Worm (Caenorhabditis elegans) whole organism, midembryonic: ENCODE results near the gene rpl-23.

ENCODE experiments used
- T22C8.4 ChIP-seq: fragments of 200-800 bp; sonication (Bioruptor generic); IDR thresholded peaks from 2 replicates; pipeline ENCODE4 v1.3.6; 2022; ENCODE audit warnings: missing genetic modification characterization, missing compliant biosample characterization
- cog-1 ChIP-seq: sonication (generic microtip); optimal IDR thresholded peaks from 2 replicates; lab custom pipeline; 2016; ENCODE audit warnings: missing genetic modification characterization, missing compliant biosample characterization
- flt-1 ChIP-seq: fragments of 200-800 bp; sonication (Bioruptor generic); IDR thresholded peaks from 2 replicates; pipeline ENCODE4 v1.3.6; 2022; ENCODE audit warnings: missing genetic modification characterization, missing compliant biosample characterization
- klf-2 ChIP-seq: fragments of 200-800 bp; sonication (Bioruptor generic); conservative IDR thresholded peaks from 2 replicates; pipeline ENCODE4 v1.3.6; 2022; ENCODE audit warnings: missing genetic modification reagents, missing genetic modification characterization, missing compliant biosample characterization
- med-1 ChIP-seq: sonication (generic microtip); optimal IDR thresholded peaks from 2 replicates; lab custom pipeline; 2017; ENCODE audit warnings: missing genetic modification characterization, mild to moderate bottlenecking, missing compliant biosample characterization, antibody characterized with exemption, missing genetic modification reagents; ENCODE audit not compliant: insufficient read depth
- ref-1 ChIP-seq: fragments of 200-800 bp; sonication (Bioruptor generic); conservative IDR thresholded peaks from 2 replicates; pipeline ENCODE4 v1.3.6; 2022; ENCODE audit warnings: missing genetic modification reagents, missing genetic modification characterization, missing compliant biosample characterization
- tab-1 ChIP-seq: fragments of 200-800 bp; sonication (Bioruptor generic); IDR thresholded peaks from 2 replicates; pipeline ENCODE4 v1.3.6; 2022; ENCODE audit warnings: missing genetic modification characterization, missing compliant biosample characterization
- ztf-23 ChIP-seq: fragments of 200-800 bp; sonication (Bioruptor generic); IDR thresholded peaks from 2 replicates; pipeline ENCODE4 v1.3.6; 2022; ENCODE audit warnings: missing genetic modification reagents, missing genetic modification characterization, missing compliant biosample characterization
- ztf-29 ChIP-seq: fragments of 200-800 bp; sonication (Bioruptor generic); IDR thresholded peaks from 2 replicates; pipeline ENCODE4 v1.3.6; 2022; ENCODE audit warnings: missing genetic modification reagents, missing genetic modification characterization, missing compliant biosample characterization

rpl-23 gene

DNA sequence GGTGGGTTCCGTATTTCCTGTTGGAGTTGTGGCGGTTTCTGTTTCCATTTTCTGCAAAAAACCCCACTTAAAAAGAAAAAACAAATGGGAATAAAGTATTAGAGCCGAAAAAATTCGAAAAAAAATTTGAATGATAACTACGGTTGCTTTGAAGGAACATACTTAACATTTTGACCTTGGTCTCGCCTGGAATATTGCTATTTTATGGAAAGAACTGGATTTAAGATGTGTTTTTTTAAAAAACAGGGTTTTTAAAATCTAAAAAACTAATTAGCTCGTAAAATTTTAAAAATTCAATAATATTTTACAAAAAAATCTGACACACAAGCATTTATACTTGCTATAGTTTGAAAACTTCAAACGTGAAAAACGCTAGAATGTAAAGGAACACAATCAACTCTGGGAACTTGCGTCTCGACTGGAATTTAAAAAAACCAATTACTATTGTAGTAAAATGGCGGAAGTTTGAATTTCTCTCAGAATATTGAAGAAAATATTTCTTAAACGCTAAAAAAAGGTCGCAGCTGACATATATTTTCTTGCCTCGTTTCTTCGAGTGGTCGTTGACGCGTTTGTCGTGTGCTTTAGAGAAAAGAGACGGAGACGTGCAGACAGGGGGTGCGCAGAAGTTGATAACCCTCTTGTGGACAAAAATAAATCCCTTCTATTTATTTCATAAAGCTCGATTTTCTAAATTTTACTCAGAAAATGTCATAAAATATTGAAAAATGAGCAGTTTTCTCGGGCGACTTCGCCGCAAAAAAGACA lies 7.8 kb downstream of the rpl-23 start, which contains the start of the genes lgg-3 and rgs-5:
Gene lgg-3, minus strand, starts transcription at position 51 of the 768 bp plus-strand sequence.
Gene rgs-5, plus strand, starts transcription at position 593 of the 768 bp plus-strand sequence.
- TF ChIP-seq tab-1 (no peak), ztf-29 (no peak), T22C8.4 (no peak), ref-1 (no peak), cog-1 (tag; lab: Kevin White, UChicago) (no peak), klf-2 (no peak), ztf-23 (GFP tag; lab: Robert Waterston, UW) (no peak), med-1 (GFP tag; lab: Kevin White, UChicago) (no peak), flt-1 (GFP tag; lab: Robert Waterston, UW) (no peak)

DNA sequence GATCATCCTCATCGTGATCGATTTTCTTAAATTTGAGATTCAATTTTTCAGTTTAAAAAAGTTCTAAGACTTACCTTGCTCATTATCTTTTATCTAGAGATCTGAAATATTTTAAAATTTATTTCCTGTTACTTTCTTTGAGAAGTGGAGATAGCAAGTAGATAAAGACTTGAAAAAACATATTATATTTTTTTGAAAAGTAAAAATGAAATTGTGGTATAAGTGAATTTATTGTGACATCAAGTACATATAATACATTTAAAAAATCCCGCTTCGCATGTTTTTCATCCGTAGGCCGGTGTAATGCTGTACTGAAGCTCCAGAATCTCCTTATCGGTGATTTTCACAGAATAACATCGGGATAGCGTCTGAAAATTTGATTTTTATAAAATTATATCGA lies 8.7 kb downstream of the rpl-23 start, which contains the start of gene B0336.7:
Gene B0336.7, minus strand, starts transcription at position 101 of the 400 bp plus-strand sequence.
- TF ChIP-seq flt-1 (GFP tag; lab: Robert Waterston, UW) (no peak), T22C8.4 (no peak), ztf-23 (GFP tag; lab: Robert Waterston, UW) (no peak), tab-1 (no peak), med-1 (GFP tag; lab: Kevin White, UChicago) (no peak), cog-1 (tag; lab: Kevin White, UChicago) (no peak), ztf-29 (no peak), klf-2 (no peak), ref-1 (no peak)

DNA sequence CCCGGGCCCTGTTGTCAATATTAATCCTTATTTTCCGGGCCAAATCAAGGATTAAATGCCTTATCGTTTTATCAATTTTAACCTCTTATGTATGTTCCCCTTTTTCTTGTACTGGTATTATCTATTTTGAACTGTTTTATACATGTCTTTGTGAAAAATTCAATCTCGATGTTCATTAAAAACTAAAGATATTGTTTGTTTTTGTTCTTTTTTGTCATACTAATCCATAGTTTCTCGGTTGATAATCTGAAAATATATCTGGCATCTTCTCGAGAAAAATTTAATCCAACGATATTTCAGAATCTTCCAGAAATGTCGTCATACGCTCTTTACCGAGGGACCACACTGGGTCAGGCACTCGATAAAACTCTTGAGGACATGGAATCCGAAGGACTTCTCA lies 12.2 kb downstream of the rpl-23 start, which contains the start of gene B0336.13:
Gene B0336.13, plus strand, starts transcription at position 301 of the 400 bp plus-strand sequence.
- TF ChIP-seq cog-1 (tag; lab: Kevin White, UChicago): no peak

DNA sequence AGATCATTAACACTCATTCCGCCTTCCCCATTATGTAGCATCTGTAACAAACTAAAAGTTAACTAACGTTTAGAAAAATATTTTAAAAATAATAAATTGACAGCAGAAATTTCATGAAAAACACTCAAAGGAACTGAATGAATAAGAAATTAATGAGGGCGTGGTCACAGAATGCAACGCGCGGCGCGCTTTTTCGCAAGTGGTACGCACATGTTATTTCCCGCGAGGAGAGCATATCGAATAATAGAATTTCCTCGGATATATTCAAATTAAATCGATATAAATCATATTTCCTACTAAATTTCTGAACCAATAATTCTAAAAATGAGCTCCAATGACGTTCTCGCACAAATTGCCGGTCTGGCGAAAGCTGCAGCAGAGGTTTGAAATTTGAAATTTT lies 13.2 kb downstream of the rpl-23 start, which contains the start of the genes abi-1 and arle-14:
Gene abi-1, minus strand, starts transcription at position 51 of the 400 bp plus-strand sequence.
Gene arle-14, plus strand, starts transcription at position 217 of the 400 bp plus-strand sequence.
- no peak for TF ChIP-seq tab-1
- TF ChIP-seq klf-2: no peak
- TF ChIP-seq ref-1: no peak
- no peak for TF ChIP-seq flt-1 (GFP tag; lab: Robert Waterston, UW)
- TF ChIP-seq ztf-23 (GFP tag; lab: Robert Waterston, UW): no peak

DNA sequence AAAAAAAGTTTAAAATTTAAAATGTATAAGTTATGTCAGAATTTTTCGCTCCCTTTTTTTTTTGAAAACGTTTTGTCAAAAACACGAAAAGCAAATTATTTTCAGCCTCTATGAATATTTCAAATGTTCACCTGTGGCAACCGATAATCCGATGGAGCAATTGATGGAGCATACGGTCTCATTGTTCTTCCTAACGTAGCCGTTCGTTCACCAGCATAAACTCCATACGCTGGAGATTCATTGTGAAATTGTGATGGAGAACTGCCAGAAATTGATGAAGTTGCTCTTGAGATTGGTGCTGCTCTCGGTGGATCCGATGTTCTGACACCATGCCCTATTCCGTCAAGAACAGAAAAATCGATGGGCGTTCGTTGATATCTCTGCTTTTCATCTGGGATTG lies 14.1 kb downstream of the rpl-23 start:
- TF ChIP-seq med-1 (GFP tag; lab: Kevin White, UChicago) (no peak), klf-2 (no peak), tab-1 (no peak), cog-1 (tag; lab: Kevin White, UChicago) (no peak), flt-1 (GFP tag; lab: Robert Waterston, UW) (no peak), ztf-29 (no peak), ztf-23 (GFP tag; lab: Robert Waterston, UW) (no peak), ref-1 (no peak), T22C8.4 (no peak)

DNA sequence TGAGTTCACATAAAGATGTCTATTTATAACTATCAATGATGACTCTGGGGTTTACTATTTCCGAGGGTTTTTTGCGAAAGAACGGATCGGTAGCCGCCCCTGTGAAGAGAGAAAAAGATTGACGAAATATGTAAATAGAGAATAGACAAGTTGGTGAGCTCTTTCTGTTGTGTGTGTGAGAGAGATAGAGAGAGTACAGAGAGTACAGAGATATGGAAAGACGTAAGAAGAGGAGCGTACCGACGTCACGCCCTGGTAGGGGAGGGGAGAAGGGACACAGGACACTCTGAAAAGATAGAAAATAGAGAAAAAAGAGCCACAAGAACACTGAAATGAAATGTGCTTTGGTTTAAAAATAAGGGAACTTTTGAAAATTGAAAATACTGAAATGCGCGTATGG lies 17.7 kb downstream of the rpl-23 start:
- TF ChIP-seq ztf-23 (GFP tag; lab: Robert Waterston, UW) (no peak), cog-1 (tag; lab: Kevin White, UChicago) (no peak), ref-1 (no peak), flt-1 (GFP tag; lab: Robert Waterston, UW) (no peak), T22C8.4 (no peak), klf-2 (no peak), med-1 (GFP tag; lab: Kevin White, UChicago) (no peak)

DNA sequence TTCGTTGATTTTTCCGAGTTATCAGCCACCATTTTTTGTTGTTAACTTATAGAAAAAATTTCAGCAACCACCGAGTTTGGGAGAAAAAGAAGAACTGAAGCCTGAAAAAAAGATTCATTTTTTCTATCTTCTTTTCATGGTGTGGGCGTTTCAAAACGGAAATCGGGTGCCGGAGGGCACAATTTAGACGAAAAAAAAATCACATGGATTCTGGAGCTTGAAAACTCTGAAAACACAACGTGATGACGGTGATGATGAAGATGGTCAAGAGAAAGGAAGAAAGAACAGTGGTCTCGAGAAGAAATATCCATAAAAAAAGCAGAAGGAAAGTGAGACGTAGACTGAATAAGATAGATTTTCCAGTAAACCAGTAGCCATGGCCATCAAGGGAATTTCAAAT lies 21.9 kb downstream of the rpl-23 start, which contains the start of gene rcan-1:
Gene rcan-1, minus strand, starts transcription at position 101 of the 400 bp plus-strand sequence.
- TF ChIP-seq T22C8.4 (no peak), ztf-29 (no peak), flt-1 (GFP tag; lab: Robert Waterston, UW) (no peak), ztf-23 (GFP tag; lab: Robert Waterston, UW) (no peak), tab-1 (no peak), klf-2 (no peak), cog-1 (tag; lab: Kevin White, UChicago) (no peak), med-1 (GFP tag; lab: Kevin White, UChicago) (no peak), ref-1 (no peak)

DNA sequence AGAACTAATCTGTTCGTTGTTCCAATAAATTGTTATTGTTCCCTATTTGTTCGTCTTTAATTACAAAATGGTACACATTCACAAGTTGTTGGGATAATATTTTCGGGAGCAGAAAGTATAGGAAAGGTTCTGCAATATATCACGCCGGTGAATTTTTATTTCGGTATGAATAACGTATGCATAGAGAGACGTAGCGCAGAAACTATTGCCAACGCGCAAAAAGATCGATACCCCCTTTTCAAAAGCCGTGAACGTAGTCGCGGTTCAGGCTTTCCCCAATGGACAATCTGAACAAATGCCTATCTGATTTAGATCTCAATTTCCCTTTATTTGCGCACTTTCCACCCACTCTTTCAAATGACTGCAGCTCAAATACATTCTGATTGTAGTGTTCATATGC lies 25.8 kb downstream of the rpl-23 start, which contains the start of gene pst-2:
Gene pst-2, plus strand, starts transcription at position 293 of the 400 bp plus-strand sequence.
- TF ChIP-seq klf-2 (no peak), tab-1 (no peak), cog-1 (tag; lab: Kevin White, UChicago) (no peak), ztf-23 (GFP tag; lab: Robert Waterston, UW) (no peak), flt-1 (GFP tag; lab: Robert Waterston, UW) (no peak), T22C8.4 (no peak), med-1 (GFP tag; lab: Kevin White, UChicago) (no peak), ztf-29 (no peak), ref-1 (no peak)

DNA sequence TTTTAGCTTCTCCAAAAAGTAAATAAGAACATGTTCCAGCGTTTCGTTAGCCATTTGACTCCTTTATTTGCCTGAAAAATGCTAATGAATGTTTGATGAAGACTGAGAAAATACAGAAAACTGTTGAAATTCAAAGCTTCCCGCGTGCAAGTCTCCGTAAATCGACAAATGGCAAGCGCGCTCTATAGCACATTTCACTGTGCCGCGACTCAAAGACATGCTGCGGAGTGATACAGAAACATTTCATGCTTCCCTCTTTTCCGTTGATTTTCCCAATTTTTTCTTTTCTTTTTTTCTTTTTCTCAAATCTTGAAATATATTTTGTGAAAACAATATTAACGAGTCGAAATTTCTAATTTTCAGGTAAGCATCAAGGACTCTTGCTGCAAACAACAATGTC lies 27.0 kb downstream of the rpl-23 start, which contains the start of the genes ska-3 and rps-12:
Gene ska-3, minus strand, starts transcription at position 71 of the 400 bp plus-strand sequence.
Gene rps-12, plus strand, starts transcription at position 364 of the 400 bp plus-strand sequence.
- TF ChIP-seq flt-1 (GFP tag; lab: Robert Waterston, UW): peak; percentile 87
- no peak for TF ChIP-seq ztf-29
- peak; percentile 97 for TF ChIP-seq cog-1 (tag; lab: Kevin White, UChicago)
- TF ChIP-seq med-1 (GFP tag; lab: Kevin White, UChicago): peak; percentile 45
- TF ChIP-seq ztf-23 (GFP tag; lab: Robert Waterston, UW): peak; percentile 92
- peak; percentile 71; the same call in 1 of the 2 replicates for TF ChIP-seq tab-1
- 0 out of 2 replicates have a peak, but pooled peaks have one; percentile 42 for TF ChIP-seq klf-2
- no peak for TF ChIP-seq ref-1
- peak; percentile 57; the same call in 1 of the 2 replicates for TF ChIP-seq T22C8.4

DNA sequence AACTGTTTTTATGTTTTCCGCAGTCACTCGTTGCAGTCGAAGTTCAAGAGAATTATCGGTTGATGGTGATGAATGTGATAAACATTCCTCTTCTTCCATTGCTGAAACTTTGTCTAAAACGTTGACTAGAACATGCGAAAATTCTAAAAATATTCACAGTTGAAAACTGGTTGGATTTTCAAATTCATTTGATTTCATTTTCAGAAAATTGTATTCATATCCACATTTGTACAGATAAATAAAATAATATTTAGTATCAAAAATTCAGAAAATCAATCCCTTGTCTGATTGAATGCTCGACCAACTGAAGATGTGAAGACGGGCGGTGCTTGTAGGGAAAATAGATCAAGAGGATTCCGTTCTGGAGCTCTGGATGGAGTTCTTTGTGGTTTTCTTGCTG lies 28.1 kb downstream of the rpl-23 start, which contains the start of gene F54E7.9:
Gene F54E7.9, minus strand, starts transcription at position 101 of the 400 bp plus-strand sequence.
- TF ChIP-seq cog-1 (tag; lab: Kevin White, UChicago) (no peak), T22C8.4 (no peak), med-1 (GFP tag; lab: Kevin White, UChicago) (no peak), tab-1 (no peak), flt-1 (GFP tag; lab: Robert Waterston, UW) (no peak)
